Worm (Caenorhabditis elegans) whole organism, mixed stage, embryonic: ENCODE measurements around the gene fbxb-74.

Experiments used
- M03D4.4 ChIP-seq: sonication (generic microtip); optimal IDR thresholded peaks from 2 replicates; lab custom pipeline; 2017; ENCODE audit warnings: mild to moderate bottlenecking, missing genetic modification characterization, missing compliant biosample characterization
- blmp-1 ChIP-seq: fragments of 150-350 bp; optimal IDR thresholded peaks from 2 replicates; lab custom pipeline; 2014; ENCODE audit warnings: missing biosample characterization, missing genetic modification characterization
- ceh-43 ChIP-seq: fragments of 200-800 bp; sonication (Bioruptor generic); optimal IDR thresholded peaks from 2 replicates; lab custom pipeline; 2018; ENCODE audit warnings: mild to moderate bottlenecking, missing genetic modification characterization, moderate library complexity, missing compliant biosample characterization
- ceh-83 ChIP-seq: fragments of 200-800 bp; sonication (Bioruptor generic); optimal IDR thresholded peaks from 2 replicates; lab custom pipeline; 2018; ENCODE audit warnings: mild to moderate bottlenecking, missing genetic modification characterization, missing compliant biosample characterization
- ces-1 ChIP-seq: fragments of 150-350 bp; optimal IDR thresholded peaks from 2 replicates; lab custom pipeline; 2014; ENCODE audit warnings: missing biosample characterization, missing genetic modification reagents, missing genetic modification characterization
- cnd-1 ChIP-seq: fragments of 200-800 bp; sonication (Bioruptor generic); optimal IDR thresholded peaks from 2 replicates; lab custom pipeline; 2018; ENCODE audit warnings: mild to moderate bottlenecking, missing genetic modification characterization, missing compliant biosample characterization
- drap-1 ChIP-seq: fragments of 200-800 bp; sonication (Bioruptor generic); optimal IDR thresholded peaks from 3 replicates; lab custom pipeline; 2018; ENCODE audit warnings: mild to moderate bottlenecking, missing genetic modification characterization, missing compliant biosample characterization
- elt-1 ChIP-seq: sonication (generic microtip); optimal IDR thresholded peaks from 2 replicates; lab custom pipeline; 2017; ENCODE audit warnings: missing genetic modification characterization, mild to moderate bottlenecking, missing compliant biosample characterization, antibody characterized with exemption, moderate library complexity, borderline replicate concordance; ENCODE audit not compliant: insufficient read depth
- flh-1 ChIP-seq: fragments of 200-800 bp; sonication (Bioruptor generic); optimal IDR thresholded peaks from 2 replicates; lab custom pipeline; 2018; ENCODE audit warnings: mild to moderate bottlenecking, missing genetic modification characterization, moderate library complexity, missing compliant biosample characterization
- ham-2 ChIP-seq: fragments of 200-800 bp; sonication (Bioruptor generic); optimal IDR thresholded peaks from 2 replicates; lab custom pipeline; 2018; ENCODE audit warnings: mild to moderate bottlenecking, missing genetic modification characterization, missing compliant biosample characterization
- hlh-1 ChIP-seq: fragments of 150-350 bp; optimal IDR thresholded peaks from 2 replicates; lab custom pipeline; 2014; ENCODE audit warnings: missing biosample characterization, missing genetic modification reagents, missing genetic modification characterization
- lin-13 ChIP-seq: fragments of 150-350 bp; optimal IDR thresholded peaks from 2 replicates; lab custom pipeline; 2014; ENCODE audit warnings: missing biosample characterization, missing genetic modification characterization
- lin-32 ChIP-seq: fragments of 200-800 bp; sonication (Bioruptor generic); optimal IDR thresholded peaks from 2 replicates; lab custom pipeline; 2018; ENCODE audit warnings: mild to moderate bottlenecking, missing genetic modification characterization, missing compliant biosample characterization
- mep-1 ChIP-seq: fragments of 150-350 bp; optimal IDR thresholded peaks from 2 replicates; lab custom pipeline; 2017; ENCODE audit warnings: missing biosample characterization, missing genetic modification reagents, missing genetic modification characterization, inconsistent platforms
- mls-2 ChIP-seq: sonication (generic microtip); optimal IDR thresholded peaks from 2 replicates; lab custom pipeline; 2016; ENCODE audit warnings: mild to moderate bottlenecking, missing genetic modification characterization, moderate library complexity, missing compliant biosample characterization
- nhr-2 ChIP-seq: fragments of 150-350 bp; optimal IDR thresholded peaks from 2 replicates; lab custom pipeline; 2014; ENCODE audit warnings: missing biosample characterization, missing genetic modification characterization
- nhr-237 ChIP-seq: fragments of 150-350 bp; optimal IDR thresholded peaks from 2 replicates; lab custom pipeline; 2014; ENCODE audit warnings: missing biosample characterization, missing genetic modification characterization
- nhr-28 ChIP-seq: fragments of 150-350 bp; optimal IDR thresholded peaks from 2 replicates; lab custom pipeline; 2014; ENCODE audit warnings: missing biosample characterization, missing genetic modification characterization
- nhr-76 ChIP-seq: sonication (generic microtip); optimal IDR thresholded peaks from 2 replicates; lab custom pipeline; 2017; ENCODE audit warnings: missing biosample characterization, missing genetic modification characterization
- pha-4 ChIP-seq: fragments of 150-350 bp; optimal IDR thresholded peaks from 2 replicates; lab custom pipeline; 2018; ENCODE audit warnings: missing biosample characterization, missing genetic modification reagents, missing genetic modification characterization
- sem-2 ChIP-seq: fragments of 200-800 bp; sonication (Bioruptor generic); optimal IDR thresholded peaks from 2 replicates; lab custom pipeline; 2018; ENCODE audit warnings: mild to moderate bottlenecking, missing genetic modification characterization, missing compliant biosample characterization
- snpc-4 ChIP-seq: fragments of 150-350 bp; optimal IDR thresholded peaks from 2 replicates; lab custom pipeline; 2014; ENCODE audit warnings: missing biosample characterization, missing genetic modification characterization
- sptf-1 ChIP-seq: sonication (generic microtip); optimal IDR thresholded peaks from 2 replicates; lab custom pipeline; 2017; ENCODE audit warnings: mild to moderate bottlenecking, missing genetic modification characterization, moderate library complexity, missing compliant biosample characterization
- unc-120 ChIP-seq: sonication (generic microtip); optimal IDR thresholded peaks from 2 replicates; lab custom pipeline; 2017; ENCODE audit warnings: missing genetic modification characterization, missing compliant biosample characterization; ENCODE audit not compliant: poor library complexity, severe bottlenecking
- unc-39 ChIP-seq: fragments of 150-350 bp; optimal IDR thresholded peaks from 2 replicates; lab custom pipeline; 2014; ENCODE audit warnings: missing biosample characterization, missing genetic modification characterization
- unc-62 ChIP-seq: fragments of 150-350 bp; optimal IDR thresholded peaks from 2 replicates; lab custom pipeline; 2014; ENCODE audit warnings: missing biosample characterization, missing genetic modification reagents, missing genetic modification characterization
- zip-8 ChIP-seq: fragments of 150-350 bp; optimal IDR thresholded peaks from 2 replicates; lab custom pipeline; 2014; ENCODE audit warnings: missing biosample characterization, missing genetic modification characterization
- ztf-11 ChIP-seq: fragments of 150-350 bp; optimal IDR thresholded peaks from 2 replicates; lab custom pipeline; 2014; ENCODE audit warnings: missing biosample characterization, missing genetic modification characterization

fbxb-74 gene

DNA sequence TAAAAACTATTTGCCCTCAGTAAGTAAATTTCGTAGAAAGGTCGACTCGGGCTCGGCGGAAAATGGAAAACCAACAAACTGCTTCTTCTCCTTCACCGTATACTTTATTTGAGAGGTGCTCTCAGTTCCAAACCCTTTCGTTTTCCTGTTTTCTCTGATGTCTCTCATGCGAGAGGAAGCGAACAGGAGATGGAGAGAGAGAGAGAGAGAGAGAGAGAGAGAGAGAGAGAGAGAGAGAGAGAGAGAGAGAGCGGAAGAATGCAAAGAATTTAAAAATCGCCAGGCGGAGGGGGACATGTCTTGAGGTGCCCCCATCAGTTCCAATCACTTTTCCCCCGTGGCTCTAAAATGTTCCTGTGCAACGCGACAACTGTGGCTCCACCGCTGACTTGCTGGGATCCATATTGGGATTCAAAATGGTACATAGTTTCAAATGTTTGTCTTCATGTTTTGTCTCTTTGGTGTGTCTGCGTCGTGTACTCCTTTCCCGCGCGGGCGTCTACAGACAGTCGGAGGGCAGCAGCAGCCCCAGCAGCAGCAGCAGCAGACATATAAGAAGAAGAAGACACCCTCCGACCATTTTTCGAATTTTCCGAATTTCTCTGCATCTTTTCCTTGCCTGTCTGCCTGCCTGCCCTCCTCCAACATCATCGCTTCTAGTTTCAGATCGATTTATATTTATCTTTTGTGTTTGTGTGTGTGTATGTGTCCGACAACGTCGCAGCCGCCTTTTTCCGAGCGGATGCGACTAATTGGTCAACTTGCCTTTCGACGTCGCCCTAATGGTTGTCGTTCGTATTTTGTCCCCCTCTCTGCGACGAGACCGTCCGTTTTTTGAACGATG lies 15.5 kb upstream of the fbxb-74 start, which contains the start of gene R08C7.11:
R08C7.11 (minus strand) TSS at position 608 of the 844 bp plus-strand sequence.
- TF ChIP-seq ham-2 (GFP tag; lab: Kevin White, UChicago) (peak; percentile 76), hlh-1 (tag; lab: Kevin White, UChicago) (peak; percentile 22), drap-1 (GFP tag; lab: Kevin White, UChicago) (peak; percentile 41), blmp-1 (tag; lab: Kevin White, UChicago) (no peak), ztf-11 (no peak), M03D4.4 (tag; lab: Kevin White, UChicago) (peak; percentile 32)
- TF ChIP-seq, all 35 proteins: peak for 4

DNA sequence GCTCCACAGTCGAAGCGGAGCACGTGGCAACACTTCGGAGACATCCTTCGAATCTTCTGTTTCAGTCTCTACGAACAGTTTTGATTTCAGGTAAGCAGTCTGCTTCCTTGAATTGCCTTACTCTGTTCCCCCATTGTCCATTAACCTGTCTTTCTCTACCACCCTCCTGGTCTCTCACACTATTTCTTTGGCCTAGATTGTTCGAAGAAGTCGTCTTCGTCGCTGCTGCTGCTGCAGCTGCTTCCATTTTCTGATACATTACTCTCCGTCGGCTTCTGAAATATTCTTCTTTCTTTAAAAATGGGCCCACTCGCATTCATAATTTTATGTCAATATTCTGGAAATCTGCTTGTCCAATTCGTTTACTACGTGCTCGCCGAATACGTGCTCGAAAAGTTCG lies 12.5 kb upstream of the fbxb-74 start, which contains the start of gene R08C7.1:
R08C7.1 (plus strand) TSS at position 301 of the 400 bp plus-strand sequence.
- no peak for TF ChIP-seq nhr-76 (tag; lab: Kevin White, UChicago)
- no peak for TF ChIP-seq nhr-28 (tag; lab: Kevin White, UChicago)
- TF ChIP-seq snpc-4 (tag; lab: Kevin White, UChicago) = no peak
- TF ChIP-seq flh-1 (GFP tag; lab: Kevin White, UChicago) = no peak
- TF ChIP-seq pha-4 (tag; lab: Kevin White, UChicago) = no peak
- no peak for TF ChIP-seq lin-13 (tag; lab: Kevin White, UChicago)
- no peak for TF ChIP-seq unc-39 (tag; lab: Kevin White, UChicago)
- TF ChIP-seq, all 35 proteins: peak for 0

DNA sequence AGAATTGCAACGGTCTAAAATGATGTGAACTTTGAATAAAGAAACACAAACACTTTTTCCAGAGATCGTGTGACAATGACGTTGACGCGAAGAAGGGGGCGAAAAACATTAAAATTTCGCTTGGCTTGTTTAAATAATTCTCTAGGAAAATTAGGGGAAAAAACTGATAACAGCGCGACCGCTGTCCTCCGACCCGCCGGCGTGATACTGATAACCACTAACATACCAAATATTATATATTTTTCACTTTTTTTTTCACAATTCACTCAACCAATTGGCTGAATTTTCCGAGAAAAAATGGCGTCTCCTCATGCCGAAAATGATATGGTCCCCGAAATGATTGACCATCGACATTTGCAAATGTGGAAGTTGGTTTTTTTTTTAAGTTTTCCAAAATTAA lies 10.8 kb upstream of the fbxb-74 start:
- TF ChIP-seq unc-62 = no peak
- no peak for TF ChIP-seq mls-2 (tag; lab: Kevin White, UChicago)

DNA sequence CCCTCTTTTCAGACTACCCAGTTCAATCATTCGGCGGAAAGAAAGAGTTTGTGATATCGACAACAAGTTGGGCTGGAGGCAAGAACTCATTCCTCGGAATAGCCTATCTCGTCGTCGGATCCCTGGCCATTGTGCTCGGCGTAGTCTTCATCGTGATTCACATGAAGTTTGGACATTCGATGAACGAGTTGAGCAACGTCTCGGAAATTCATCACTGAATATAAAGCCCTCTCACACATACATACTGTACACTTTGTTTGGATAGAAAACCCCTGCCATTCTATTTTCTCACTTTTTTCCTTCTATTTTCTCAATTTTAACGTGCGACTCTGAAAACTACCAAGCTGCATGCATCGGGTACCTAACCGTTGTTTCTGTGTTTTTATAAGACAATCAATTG lies 10.3 kb upstream of the fbxb-74 start, which contains the start of gene R08C7.12:
R08C7.12 (plus strand) TSS at position 301 of the 400 bp plus-strand sequence.
- TF ChIP-seq ham-2 (GFP tag; lab: Kevin White, UChicago) (no peak), cnd-1 (tag; lab: Kevin White, UChicago) (no peak), unc-39 (tag; lab: Kevin White, UChicago) (no peak), blmp-1 (tag; lab: Kevin White, UChicago) (no peak), ztf-11 (no peak), snpc-4 (tag; lab: Kevin White, UChicago) (no peak)
- TF ChIP-seq, all 35 proteins: peak for 0

DNA sequence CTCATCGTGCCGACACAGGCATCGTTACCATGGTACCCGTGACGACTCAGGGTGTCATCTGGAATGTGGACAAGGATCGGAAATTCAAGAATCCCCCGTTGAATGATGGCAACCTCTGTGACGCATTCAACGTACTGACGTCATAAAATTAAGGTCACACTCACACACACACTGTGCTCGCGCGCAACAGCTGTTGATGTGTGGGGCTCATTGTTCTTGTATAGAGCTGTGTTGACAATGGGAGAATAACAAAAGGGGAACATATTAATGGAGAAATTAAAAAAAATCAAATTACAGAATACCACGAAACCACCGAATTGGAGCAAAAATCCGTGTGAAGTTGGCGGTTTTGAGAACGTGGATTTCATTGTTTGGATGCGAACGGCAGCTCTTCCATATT lies 9.3 kb upstream of the fbxb-74 start:
- peak; percentile 89 for TF ChIP-seq cnd-1 (tag; lab: Kevin White, UChicago)
- TF ChIP-seq ces-1 = peak; percentile 62
- TF ChIP-seq hlh-1 (tag; lab: Kevin White, UChicago) = peak; percentile 88
- no peak for TF ChIP-seq mls-2 (tag; lab: Kevin White, UChicago)
- TF ChIP-seq M03D4.4 (tag; lab: Kevin White, UChicago) = no peak
- no peak for TF ChIP-seq nhr-2 (tag; lab: Kevin White, UChicago)
- no peak for TF ChIP-seq nhr-76 (tag; lab: Kevin White, UChicago)
- no peak for TF ChIP-seq elt-1 (tag; lab: Kevin White, UChicago)
- TF ChIP-seq zip-8 (tag; lab: Kevin White, UChicago) = peak; percentile 30
- peak; percentile 97 for TF ChIP-seq lin-32 (GFP tag; lab: Kevin White, UChicago)
- no peak for TF ChIP-seq sem-2 (GFP tag; lab: Kevin White, UChicago)

DNA sequence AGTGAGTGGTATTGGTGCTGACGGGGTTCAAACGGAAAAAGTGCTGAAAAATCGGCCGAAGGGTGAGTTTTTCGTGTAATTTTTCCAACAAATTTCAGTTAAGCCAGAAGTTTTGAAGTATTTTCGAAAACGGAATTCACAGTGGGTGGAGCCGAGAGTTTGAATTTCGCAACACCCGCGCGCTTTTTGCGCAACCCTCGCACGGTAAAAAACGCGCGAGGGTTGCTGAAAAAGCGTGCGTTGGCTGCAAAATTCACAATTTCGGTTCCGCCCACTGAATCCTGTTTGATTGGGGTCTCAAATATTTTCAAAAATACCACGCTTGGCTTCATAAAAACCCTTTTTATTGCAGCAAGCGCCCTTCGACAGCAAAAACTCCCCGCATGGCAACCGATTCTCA lies 8.3 kb upstream of the fbxb-74 start:
- TF ChIP-seq cnd-1 (tag; lab: Kevin White, UChicago) (no peak), pha-4 (tag; lab: Kevin White, UChicago) (no peak), ceh-43 (GFP tag; lab: Kevin White, UChicago) (no peak), drap-1 (GFP tag; lab: Kevin White, UChicago) (no peak), hlh-1 (tag; lab: Kevin White, UChicago) (no peak), ceh-83 (no peak), mep-1 (tag; lab: Kevin White, UChicago) (no peak), elt-1 (tag; lab: Kevin White, UChicago) (no peak), flh-1 (GFP tag; lab: Kevin White, UChicago) (no peak), unc-120 (tag; lab: Kevin White, UChicago) (no peak), blmp-1 (tag; lab: Kevin White, UChicago) (no peak), lin-32 (GFP tag; lab: Kevin White, UChicago) (no peak), mls-2 (tag; lab: Kevin White, UChicago) (no peak), lin-13 (tag; lab: Kevin White, UChicago) (no peak), nhr-237 (no peak), sptf-1 (no peak), ham-2 (GFP tag; lab: Kevin White, UChicago) (no peak), ztf-11 (no peak), nhr-2 (tag; lab: Kevin White, UChicago) (no peak)
